Worm (Caenorhabditis elegans) whole organism, late embryonic: ENCODE measurements around the gene math-22.

Source experiments
- ceh-31 ChIP-seq: sonication (generic microtip); optimal IDR thresholded peaks from 2 replicates; lab custom pipeline; 2016; ENCODE audit warnings: missing genetic modification characterization, missing compliant biosample characterization
- elt-4 ChIP-seq: sonication (generic microtip); optimal IDR thresholded peaks from 2 replicates; lab custom pipeline; 2016; ENCODE audit warnings: missing genetic modification characterization, missing compliant biosample characterization
- eyg-1 ChIP-seq: sonication (generic microtip); optimal IDR thresholded peaks from 2 replicates; lab custom pipeline; 2016; ENCODE audit warnings: missing genotype, missing genetic modification characterization, missing compliant biosample characterization
- hlh-8 ChIP-seq: sonication (generic microtip); optimal IDR thresholded peaks from 2 replicates; lab custom pipeline; 2016; ENCODE audit warnings: missing genotype, missing genetic modification characterization, missing compliant biosample characterization
- lin-11 ChIP-seq: fragments of 200-800 bp; sonication (Bioruptor generic); optimal IDR thresholded peaks from 2 replicates; lab custom pipeline; 2018; ENCODE audit warnings: mild to moderate bottlenecking, missing genetic modification characterization, missing compliant biosample characterization
- nhr-11 ChIP-seq: fragments of 150-350 bp; optimal IDR thresholded peaks from 2 replicates; lab custom pipeline; 2014; ENCODE audit warnings: missing biosample characterization, missing genetic modification characterization
- nhr-232 ChIP-seq: sonication (generic microtip); optimal IDR thresholded peaks from 2 replicates; lab custom pipeline; 2016; ENCODE audit warnings: missing genetic modification characterization, missing compliant biosample characterization
- pag-3 ChIP-seq: sonication (generic microtip); optimal IDR thresholded peaks from 2 replicates; lab custom pipeline; 2016; ENCODE audit warnings: missing compliant biosample characterization, missing genetic modification characterization, borderline replicate concordance
- pha-4 ChIP-seq: fragments of 150-350 bp; optimal IDR thresholded peaks from 2 replicates; lab custom pipeline; 2018; ENCODE audit warnings: missing biosample characterization, missing genetic modification reagents, missing genetic modification characterization
- rnt-1 ChIP-seq: sonication (generic microtip); optimal IDR thresholded peaks from 2 replicates; lab custom pipeline; 2016; ENCODE audit warnings: missing genetic modification characterization, missing compliant biosample characterization
- sox-2 ChIP-seq: fragments of 200-800 bp; sonication (Bioruptor generic); IDR thresholded peaks from 2 replicates; pipeline ENCODE4 v1.3.6; 2022; ENCODE audit warnings: missing genetic modification reagents, missing genetic modification characterization, missing compliant biosample characterization
- sox-4 ChIP-seq: sonication (generic microtip); optimal IDR thresholded peaks from 2 replicates; lab custom pipeline; 2017; ENCODE audit warnings: mild to moderate bottlenecking, missing genetic modification characterization, inconsistent platforms, missing compliant biosample characterization
- ttx-3 ChIP-seq: sonication (generic microtip); optimal IDR thresholded peaks from 2 replicates; lab custom pipeline; 2016; ENCODE audit warnings: missing genetic modification reagents, missing genetic modification characterization, missing compliant biosample characterization
- unc-86 ChIP-seq: sonication (generic microtip); optimal IDR thresholded peaks from 2 replicates; lab custom pipeline; 2016; ENCODE audit warnings: missing genetic modification characterization, missing compliant biosample characterization

DNA sequence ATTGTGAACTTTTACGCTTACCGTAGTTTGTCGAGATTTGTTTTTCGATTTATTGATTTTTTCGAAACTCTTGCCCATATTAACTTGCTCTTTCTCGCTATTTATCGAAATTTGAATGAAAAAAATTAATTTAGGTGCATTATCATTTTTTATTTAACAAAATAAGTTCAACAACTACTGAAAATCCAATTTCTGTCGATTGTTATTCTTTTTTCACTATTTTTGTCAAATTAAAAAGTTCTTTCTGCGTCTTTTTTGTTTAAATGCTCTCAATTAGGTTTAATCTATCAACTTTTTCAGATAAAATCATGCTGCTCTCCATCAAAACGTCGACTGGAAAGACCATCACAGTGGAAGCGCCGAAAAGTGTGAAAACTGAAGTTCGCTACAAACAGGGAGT lies 21.0 kb downstream of the math-22 start, which contains the start of gene F52C6.2:
- TF ChIP-seq pha-4 (tag; lab: Kevin White, UChicago): no peak
- no peak for TF ChIP-seq hlh-8
- TF ChIP-seq sox-2 (GFP tag; lab: Robert Waterston, UW): no peak
- TF ChIP-seq eyg-1: no peak
- no peak for TF ChIP-seq pag-3
- TF ChIP-seq sox-4 (tag; lab: Kevin White, UChicago): no peak
- no peak for TF ChIP-seq ttx-3 (tag; lab: Kevin White, UChicago)
- TF ChIP-seq rnt-1 (tag; lab: Kevin White, UChicago): no peak
- no peak for TF ChIP-seq nhr-11 (tag; lab: Kevin White, UChicago)
- TF ChIP-seq unc-86 (tag; lab: Kevin White, UChicago): no peak
- no peak for TF ChIP-seq ceh-31 (tag; lab: Kevin White, UChicago)
- no peak for TF ChIP-seq lin-11 (tag; lab: Kevin White, UChicago)
- TF ChIP-seq elt-4 (tag; lab: Kevin White, UChicago): no peak
- no peak for TF ChIP-seq nhr-232 (tag; lab: Kevin White, UChicago)
